Worm (Caenorhabditis elegans): ENCODE measurements around the gene F09B12.3.

DNA sequence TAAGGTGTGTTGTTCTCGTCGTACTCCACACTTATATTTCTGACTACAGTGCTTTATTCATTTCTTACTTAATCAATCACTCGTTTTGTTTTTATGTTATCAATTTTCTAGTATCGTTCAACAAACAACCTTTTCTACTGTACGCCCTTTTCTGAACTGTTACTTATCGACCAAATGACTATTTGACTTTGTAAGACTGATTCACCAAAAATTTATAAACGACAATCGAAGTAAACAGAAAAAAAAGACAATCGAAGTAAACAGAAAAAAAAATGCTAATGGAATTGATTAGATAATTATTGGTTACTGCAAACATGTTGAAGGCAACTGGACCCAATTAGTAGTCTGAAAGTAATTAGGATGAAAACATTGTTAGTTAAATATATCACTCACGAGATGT, 47.7 kb downstream of the F09B12.3 start:
- no peak for TF ChIP-seq madf-2 (tag; optimal IDR thresholded peaks at IDR 0.05)
- TF ChIP-seq che-1 (tag; optimal IDR thresholded peaks at IDR 0.05): no peak
- TF ChIP-seq fkh-6 (tag; optimal IDR thresholded peaks at IDR 0.05): no peak
- TF ChIP-seq dmd-4 (tag; optimal IDR thresholded peaks at IDR 0.05; ENCODE audit: borderline replicate concordance): no peak
- no peak for TF ChIP-seq ama-1 (optimal IDR thresholded peaks at IDR 0.05)

Data from whole organism, late embryonic.